Worm (Caenorhabditis elegans) whole organism, young adult: Measurements from ENCODE around the gene AC7.3.
A peak's percentile ranks its signal among the peaks of the same experiment; 100 is the strongest.
"Not testable (repeated sequence)": the region's sequence is repeated elsewhere in the genome, so short reads cannot be mapped to it uniquely, and the experiment has no call there.

Experiments
- B0035.1 ChIP-seq: sonication (generic microtip); optimal IDR thresholded peaks from 2 replicates; lab custom pipeline; 2016; ENCODE audit warnings: missing genetic modification characterization, mild to moderate bottlenecking, missing compliant biosample characterization, missing genotype, missing genetic modification reagents
- C06A6.2 ChIP-seq: fragments of 200-800 bp; sonication (Bioruptor generic); conservative IDR thresholded peaks from 2 replicates; pipeline ENCODE4 v1.3.6; 2022; ENCODE audit warnings: missing genetic modification characterization, missing compliant biosample characterization
- D2030.7 ChIP-seq: fragments of 200-800 bp; sonication (Bioruptor generic); IDR thresholded peaks from 2 replicates; pipeline ENCODE4 v1.3.6; 2022; ENCODE audit warnings: missing genetic modification reagents, missing genetic modification characterization, missing compliant biosample characterization
- F10E7.11 ChIP-seq: sonication (generic microtip); optimal IDR thresholded peaks from 2 replicates; lab custom pipeline; 2017; ENCODE audit warnings: mild to moderate bottlenecking, missing genetic modification characterization, moderate library complexity, missing compliant biosample characterization
- F23B12.7 ChIP-seq: sonication (generic microtip); optimal IDR thresholded peaks from 2 replicates; lab custom pipeline; 2017; ENCODE audit warnings: missing genetic modification characterization, mild to moderate bottlenecking, missing compliant biosample characterization, antibody characterized with exemption, moderate library complexity; ENCODE audit not compliant: insufficient read depth
- F39B2.1 ChIP-seq: fragments of 200-800 bp; sonication (Bioruptor generic); IDR thresholded peaks from 2 replicates; pipeline ENCODE4 v1.3.6; 2022; ENCODE audit warnings: missing genetic modification reagents, missing genetic modification characterization, missing compliant biosample characterization
- F57C9.4 ChIP-seq: sonication (generic microtip); optimal IDR thresholded peaks from 2 replicates; lab custom pipeline; 2017; ENCODE audit warnings: mild to moderate bottlenecking, missing genetic modification characterization, missing compliant biosample characterization
- Y53G8AR.9 ChIP-seq: fragments of 200-800 bp; sonication (Bioruptor generic); conservative IDR thresholded peaks from 2 replicates; pipeline ENCODE4 v1.3.6; 2022; ENCODE audit warnings: missing genetic modification reagents, missing genetic modification characterization, missing compliant biosample characterization
- Y56A3A.18 ChIP-seq: fragments of 200-800 bp; sonication (Bioruptor generic); IDR thresholded peaks from 2 replicates; pipeline ENCODE4 v1.3.6; 2022; ENCODE audit warnings: missing genetic modification reagents, missing genetic modification characterization, missing compliant biosample characterization
- Y67H2A.10 ChIP-seq: fragments of 200-800 bp; sonication (Bioruptor generic); conservative IDR thresholded peaks from 2 replicates; pipeline ENCODE4 v1.3.6; 2022; ENCODE audit warnings: missing genetic modification reagents, missing genetic modification characterization, missing compliant biosample characterization
- Y79H2A.3 ChIP-seq: fragments of 200-800 bp; sonication (Bioruptor generic); conservative IDR thresholded peaks from 2 replicates; pipeline ENCODE4 v1.3.6; 2022; ENCODE audit warnings: missing genetic modification reagents, missing genetic modification characterization, missing compliant biosample characterization
- akir-1 ChIP-seq: fragments of 200-800 bp; sonication (Bioruptor generic); optimal IDR thresholded peaks from 2 replicates; lab custom pipeline; 2018; ENCODE audit warnings: mild to moderate bottlenecking, missing genetic modification characterization, moderate library complexity, missing compliant biosample characterization
- ama-1 ChIP-seq, 3 experiments: fragments of 150-350 bp in 1 of 3; sonication (generic microtip) in 2 of 3; optimal IDR thresholded peaks; 2 replicates each; lab custom pipeline; 2014 to 2018; ENCODE audit warnings: missing biosample characterization in 2 of 3, missing genetic modification characterization in 2 of 3, missing genetic modification reagents in 2 of 3
- aptf-3 ChIP-seq: fragments of 200-800 bp; sonication (Bioruptor generic); IDR thresholded peaks from 2 replicates; pipeline ENCODE4 v1.3.6; 2022; ENCODE audit warnings: missing genetic modification characterization, missing compliant biosample characterization
- cebp-1 ChIP-seq, 2 experiments: fragments of 200-800 bp in 1 of 2; sonication (Bioruptor generic) in 1 of 2; sonication (generic microtip) in 1 of 2; IDR thresholded peaks in 1 of 2; optimal IDR thresholded peaks in 1 of 2; 2 replicates each; pipeline versions ENCODE4 v1.3.6 to Lab custom; 2017 to 2022; ENCODE audit warnings: missing compliant biosample characterization in 2 of 2, missing genetic modification characterization in 2 of 2, mild to moderate bottlenecking in 1 of 2, missing genetic modification reagents in 1 of 2, moderate library complexity in 1 of 2
- ceh-27 ChIP-seq: fragments of 200-800 bp; sonication (Bioruptor generic); optimal IDR thresholded peaks from 2 replicates; lab custom pipeline; 2018; ENCODE audit warnings: mild to moderate bottlenecking, missing genetic modification characterization, moderate library complexity, missing compliant biosample characterization
- ceh-91 ChIP-seq: fragments of 200-800 bp; sonication (Bioruptor generic); IDR thresholded peaks from 2 replicates; pipeline ENCODE4 v1.3.6; 2022; ENCODE audit warnings: missing genetic modification reagents, missing genetic modification characterization, missing compliant biosample characterization
- dox-1 ChIP-seq: fragments of 200-800 bp; sonication (Bioruptor generic); IDR thresholded peaks from 2 replicates; pipeline ENCODE4 v1.3.6; 2022; ENCODE audit warnings: missing genetic modification reagents, missing genetic modification characterization, missing compliant biosample characterization
- dpl-1 ChIP-seq: fragments of 150-350 bp; optimal IDR thresholded peaks from 2 replicates; lab custom pipeline; 2014; ENCODE audit warnings: missing biosample characterization, missing genetic modification reagents, missing genetic modification characterization
- egl-18 ChIP-seq: fragments of 200-800 bp; sonication (Bioruptor generic); IDR thresholded peaks from 2 replicates; pipeline ENCODE4 v1.3.6; 2022; ENCODE audit warnings: missing genetic modification reagents, missing genetic modification characterization, missing compliant biosample characterization
- ekl-4 ChIP-seq: fragments of 200-800 bp; sonication (Bioruptor generic); IDR thresholded peaks from 2 replicates; pipeline ENCODE4 v1.3.6; 2022; ENCODE audit warnings: missing genetic modification reagents, missing genetic modification characterization, missing compliant biosample characterization
- gei-17 ChIP-seq: fragments of 200-800 bp; sonication (Bioruptor generic); optimal IDR thresholded peaks from 2 replicates; lab custom pipeline; 2018; ENCODE audit warnings: mild to moderate bottlenecking, missing genetic modification characterization, missing compliant biosample characterization
- hlh-12 ChIP-seq: sonication (generic microtip); optimal IDR thresholded peaks from 2 replicates; lab custom pipeline; 2016; ENCODE audit warnings: missing genetic modification characterization, missing compliant biosample characterization
- hrde-1 ChIP-seq: sonication (generic microtip); optimal IDR thresholded peaks from 2 replicates; lab custom pipeline; 2016; ENCODE audit warnings: missing genetic modification characterization, mild to moderate bottlenecking, missing compliant biosample characterization, moderate library complexity, missing genotype, missing genetic modification reagents, borderline replicate concordance
- hsf-1 ChIP-seq: fragments of 200-800 bp; sonication (Bioruptor generic); IDR thresholded peaks from 2 replicates; pipeline ENCODE4 v1.3.6; 2022; ENCODE audit warnings: missing genetic modification reagents, missing genetic modification characterization, missing compliant biosample characterization
- let-526 ChIP-seq: fragments of 200-800 bp; sonication (Bioruptor generic); IDR thresholded peaks from 2 replicates; pipeline ENCODE4 v1.3.6; 2022; ENCODE audit warnings: missing genetic modification reagents, missing genetic modification characterization, missing compliant biosample characterization
- let-607 ChIP-seq, 2 experiments: fragments of 200-800 bp in 1 of 2; sonication (Bioruptor generic) in 1 of 2; sonication (generic microtip) in 1 of 2; optimal IDR thresholded peaks; 2 replicates each; lab custom pipeline; 2016 to 2018; ENCODE audit warnings: mild to moderate bottlenecking in 2 of 2, missing compliant biosample characterization in 2 of 2, missing genetic modification characterization in 2 of 2, moderate library complexity in 2 of 2, missing genotype in 1 of 2
- lin-54 ChIP-seq: fragments of 200-800 bp; sonication (Bioruptor generic); optimal IDR thresholded peaks from 2 replicates; lab custom pipeline; 2018; ENCODE audit warnings: mild to moderate bottlenecking, missing genetic modification characterization, missing compliant biosample characterization
- lir-1 ChIP-seq: fragments of 200-800 bp; sonication (Bioruptor generic); conservative IDR thresholded peaks from 2 replicates; pipeline ENCODE4 v1.3.6; 2022; ENCODE audit warnings: missing genetic modification reagents, missing genetic modification characterization, missing compliant biosample characterization
- madf-3 ChIP-seq: fragments of 200-800 bp; sonication (Bioruptor generic); IDR thresholded peaks from 2 replicates; pipeline ENCODE4 v1.3.6; 2022; ENCODE audit warnings: missing genetic modification reagents, missing genetic modification characterization, missing compliant biosample characterization
- madf-6 ChIP-seq: fragments of 200-800 bp; sonication (Bioruptor generic); IDR thresholded peaks from 2 replicates; pipeline ENCODE4 v1.3.6; 2022; ENCODE audit warnings: missing genetic modification reagents, missing genetic modification characterization, missing compliant biosample characterization
- mes-4 ChIP-seq: sonication (generic microtip); optimal IDR thresholded peaks from 2 replicates; lab custom pipeline; 2016; ENCODE audit warnings: missing genotype, missing genetic modification characterization, missing compliant biosample characterization
- nhr-120 ChIP-seq: fragments of 200-800 bp; sonication (Bioruptor generic); IDR thresholded peaks from 2 replicates; pipeline ENCODE4 v1.3.6; 2022; ENCODE audit warnings: missing genetic modification characterization, missing compliant biosample characterization
- nhr-179 ChIP-seq: sonication (generic microtip); optimal IDR thresholded peaks from 2 replicates; lab custom pipeline; 2016; ENCODE audit warnings: mild to moderate bottlenecking, missing genetic modification characterization, missing compliant biosample characterization
- pha-4 ChIP-seq: fragments of 150-350 bp; sonication (generic microtip); optimal IDR thresholded peaks from 2 replicates; lab custom pipeline; 2014; ENCODE audit warnings: missing biosample characterization, missing genetic modification reagents, missing genetic modification characterization
- rcor-1 ChIP-seq: fragments of 200-800 bp; sonication (Bioruptor generic); IDR thresholded peaks from 2 replicates; pipeline ENCODE4 v1.3.6; 2022; ENCODE audit warnings: missing genetic modification reagents, missing genetic modification characterization, missing compliant biosample characterization
- rpc-1 ChIP-seq, 2 experiments: fragments of 150-350 bp in 1 of 2; sonication (generic microtip) in 1 of 2; optimal IDR thresholded peaks; 2 replicates each; lab custom pipeline; 2014 to 2018; ENCODE audit warnings: missing biosample characterization in 1 of 2, missing genetic modification characterization in 1 of 2, missing genetic modification reagents in 1 of 2, missing genotype in 1 of 2
- sea-2 ChIP-seq: fragments of 200-800 bp; sonication (Bioruptor generic); IDR thresholded peaks from 2 replicates; pipeline ENCODE4 v1.3.6; 2022; ENCODE audit warnings: missing genetic modification characterization, missing compliant biosample characterization
- snpc-3.4 ChIP-seq: sonication (generic microtip); optimal IDR thresholded peaks from 2 replicates; lab custom pipeline; 2017; ENCODE audit warnings: missing genetic modification characterization, mild to moderate bottlenecking, missing compliant biosample characterization, antibody characterized with exemption, moderate library complexity, missing genotype, missing genetic modification reagents
- snpc-4 ChIP-seq, 5 experiments: fragments of 150-350 bp in 1 of 5; sonication (generic microtip) in 4 of 5; optimal IDR thresholded peaks; 2 replicates each; lab custom pipeline; 2014 to 2018; ENCODE audit warnings: missing genetic modification characterization in 5 of 5, missing biosample characterization in 3 of 5, antibody characterized with exemption in 2 of 5, mild to moderate bottlenecking in 2 of 5, missing compliant biosample characterization in 2 of 5, missing genotype in 2 of 5, moderate library complexity in 2 of 5, missing genetic modification reagents in 1 of 5
- unc-62 ChIP-seq: fragments of 150-350 bp; optimal IDR thresholded peaks from 2 replicates; lab custom pipeline; 2014; ENCODE audit warnings: missing biosample characterization, missing genetic modification reagents, missing genetic modification characterization
- ztf-25 ChIP-seq: fragments of 200-800 bp; sonication (Bioruptor generic); IDR thresholded peaks from 2 replicates; pipeline ENCODE4 v1.3.6; 2022; ENCODE audit warnings: missing genetic modification reagents, missing genetic modification characterization, missing compliant biosample characterization
- ztf-3 ChIP-seq: fragments of 200-800 bp; sonication (Bioruptor generic); optimal IDR thresholded peaks from 2 replicates; lab custom pipeline; 2018; ENCODE audit warnings: mild to moderate bottlenecking, missing genetic modification characterization, missing compliant biosample characterization

The AC7.3 gene

DNA sequence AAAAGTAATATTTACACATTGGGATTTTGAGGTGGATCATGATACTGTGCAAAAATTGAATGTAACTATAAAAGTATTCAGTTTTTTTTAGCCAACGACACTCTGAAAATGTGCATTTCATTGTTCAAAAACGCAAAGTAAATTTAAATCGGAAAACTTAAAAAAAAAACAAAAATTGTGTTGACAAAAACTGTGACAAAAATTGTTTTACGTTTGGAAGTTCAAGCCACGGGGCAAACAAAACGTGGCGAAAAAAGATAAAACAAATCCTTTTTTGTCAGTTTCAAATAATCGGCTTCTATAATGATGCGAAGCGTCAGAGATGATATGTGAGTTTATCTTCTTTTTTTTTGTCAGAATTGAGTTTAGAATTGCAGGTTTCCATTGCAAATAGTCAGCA, at the start of gene AC7.3:
Gene AC7.3, plus strand, starts transcription at position 301 of the 400 bp plus-strand sequence.
- TF ChIP-seq ceh-27 (GFP tag; lab: Kevin White, UChicago), result no peak
- no peak for TF ChIP-seq hrde-1
- TF ChIP-seq madf-3 (GFP tag; lab: Robert Waterston, UW), result no peak
- no peak for TF ChIP-seq C06A6.2 (GFP tag; lab: Robert Waterston, UW)
- TF ChIP-seq cebp-1 (GFP tag; IDR thresholded peaks at IDR 0.05; lab: Robert Waterston, UW), result no peak
- TF ChIP-seq cebp-1 (tag; optimal IDR thresholded peaks at IDR 0.05; lab: Kevin White, UChicago), result no peak
- TF ChIP-seq let-607 (tag; optimal IDR thresholded peaks at IDR 0.05; lab: Kevin White, UChicago), result no peak
- TF ChIP-seq Y79H2A.3, result no peak
- TF ChIP-seq nhr-120 (GFP tag; lab: Robert Waterston, UW), result no peak
- TF ChIP-seq akir-1, result no peak
- no peak for TF ChIP-seq rcor-1 (GFP tag; lab: Robert Waterston, UW)
- no peak for TF ChIP-seq let-526 (GFP tag; lab: Robert Waterston, UW)
- no peak for TF ChIP-seq rpc-1 (optimal IDR thresholded peaks at IDR 0.05; lab: Kevin White, UChicago)
- TF ChIP-seq rpc-1 (tag; optimal IDR thresholded peaks at IDR 0.05; lab: Kevin White, UChicago), result no peak
- no peak for TF ChIP-seq B0035.1 (tag; lab: Kevin White, UChicago)
- TF ChIP-seq aptf-3, result no peak

DNA sequence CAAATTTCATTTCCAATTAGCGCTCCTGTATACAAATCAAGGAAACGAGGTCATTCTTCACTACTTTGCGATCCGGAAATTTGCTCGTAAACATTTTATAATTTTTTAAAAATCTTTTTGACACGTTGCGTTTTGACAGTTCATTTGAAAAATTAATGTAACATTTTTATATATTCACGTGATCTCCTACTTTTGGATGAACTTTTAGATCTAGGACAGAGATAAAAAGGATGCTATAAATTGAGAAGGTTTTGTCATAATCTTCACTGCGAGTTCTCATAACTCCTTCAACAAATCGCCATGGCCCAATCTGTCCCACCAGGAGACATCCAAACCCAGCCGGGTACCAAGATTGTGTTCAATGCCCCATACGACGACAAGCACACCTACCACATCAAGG, 49.4 kb upstream of the AC7.3 start, which contains the start of gene msp-57:
Gene msp-57, plus strand, starts transcription at position 301 of the 400 bp plus-strand sequence.
- TF ChIP-seq snpc-3.4 (tag; lab: Kevin White, UChicago); pha-4 (tag; lab: Kevin White, UChicago); hsf-1: not testable (repeated sequence)

DNA sequence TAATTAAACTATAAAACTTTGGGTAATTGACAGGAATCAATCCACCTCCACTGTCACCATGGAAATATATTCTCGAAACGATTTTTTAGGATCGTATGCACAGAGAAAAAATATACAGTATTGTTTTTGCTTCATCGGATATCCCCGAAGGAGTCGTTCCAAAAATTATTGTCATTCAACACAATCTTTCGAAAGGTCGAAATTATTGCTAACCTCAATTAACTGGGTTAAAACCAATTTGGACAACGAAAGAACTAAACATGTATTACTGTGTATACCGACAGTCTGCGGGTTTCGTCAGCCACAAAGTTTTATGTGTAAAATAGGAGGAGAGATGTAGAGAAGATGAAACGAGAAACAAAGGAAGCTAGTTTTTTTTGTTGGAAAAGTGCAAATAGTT, 48.3 kb upstream of the AC7.3 start:
- TF ChIP-seq gei-17 (GFP tag; lab: Kevin White, UChicago) (no peak), Y53G8AR.9 (no peak), mes-4 (no peak), nhr-179 (tag; lab: Kevin White, UChicago) (no peak), F57C9.4 (tag; lab: Kevin White, UChicago) (no peak), hlh-12 (tag; lab: Kevin White, UChicago) (no peak), ama-1 (optimal IDR thresholded peaks at IDR 0.05; lab: Kevin White, UChicago) (peak; percentile 72), ama-1 (GFP tag; optimal IDR thresholded peaks at IDR 0.05; lab: Kevin White, UChicago) (no peak), F10E7.11 (tag; lab: Kevin White, UChicago) (no peak), snpc-4 (GFP tag; optimal IDR thresholded peaks at IDR 0.05; lab: Kevin White, UChicago) (peak; percentile 94), snpc-4 (tag; optimal IDR thresholded peaks at IDR 0.05; lab: Kevin White, UChicago) (peak; percentile 95 to 98 (median 96)), Y67H2A.10 (GFP tag; lab: Robert Waterston, UW) (0 out of 2 replicates have a peak, but pooled peaks have one; percentile 7), lir-1 (no peak), F39B2.1 (peak; percentile 47; the same call in 1 of the 2 replicates), B0035.1 (tag; lab: Kevin White, UChicago) (no peak), D2030.7 (GFP tag; lab: Robert Waterston, UW) (peak; percentile 87), ekl-4 (0 out of 2 replicates have a peak, but pooled peaks have one; percentile 44), ceh-27 (GFP tag; lab: Kevin White, UChicago) (no peak), hrde-1 (no peak), unc-62 (GFP tag; lab: Kevin White, UChicago) (no peak), dox-1 (no peak; the same call in none of the 2 replicates), dpl-1 (GFP tag; lab: Kevin White, UChicago) (no peak), sea-2 (no peak), lin-54 (GFP tag; lab: Kevin White, UChicago) (peak; percentile 24), egl-18 (GFP tag; lab: Robert Waterston, UW) (no peak), ceh-91 (GFP tag; lab: Robert Waterston, UW) (0 out of 2 replicates have a peak, but pooled peaks have one; percentile 30), madf-6 (peak; percentile 63), Y56A3A.18 (GFP tag; lab: Robert Waterston, UW) (0 out of 2 replicates have a peak, but pooled peaks have one; percentile 60), F23B12.7 (tag; lab: Kevin White, UChicago) (peak; percentile 34), ztf-3 (no peak), ztf-25 (GFP tag; lab: Robert Waterston, UW) (no peak)
